Fruit fly (Drosophila melanogaster): Measurements from ENCODE around the gene CG32225.

dm6 chr3L:20313469-20313868 is 7.4 kb upstream of the CG32225 start, which contains the start of gene alphaSnap:
- no peak for TF ChIP-seq psq (optimal IDR thresholded peaks at IDR 0.05)
- TF ChIP-seq insv (optimal IDR thresholded peaks at IDR 0.05): no peak
- no peak for TF ChIP-seq Sin3A (optimal IDR thresholded peaks at IDR 0.05)
